Fruit fly (Drosophila melanogaster) whole organism, embryonic: Measurements from ENCODE around the gene CG42541.
A peak's percentile ranks its signal among the peaks of the same experiment; 100 is the strongest.

Source experiments
- Atf-2 ChIP-seq: fragments of 200-800 bp; sonication (Bioruptor generic); optimal IDR thresholded peaks from 2 replicates; lab custom pipeline; 2016; ENCODE audit warnings: missing biosample characterization, missing genetic modification characterization
- CG1024 ChIP-seq: fragments of 200-800 bp; sonication (Bioruptor generic); IDR thresholded peaks from 2 replicates; pipeline ENCODE4 v1.3.6; 2022; ENCODE audit warnings: missing biosample characterization, missing genetic modification characterization
- CG11093 ChIP-seq: fragments of 200-800 bp; sonication (Bioruptor generic); IDR thresholded peaks from 3 replicates; pipeline ENCODE4 v1.3.6; 2022; ENCODE audit warnings: missing biosample characterization, missing genetic modification characterization
- CG12071 ChIP-seq: fragments of 200-800 bp; sonication (Bioruptor generic); optimal IDR thresholded peaks from 3 replicates; lab custom pipeline; 2018; ENCODE audit warnings: missing biosample characterization, mild to moderate bottlenecking, missing genetic modification characterization
- CG12659 ChIP-seq: fragments of 200-800 bp; sonication (Bioruptor generic); optimal IDR thresholded peaks from 3 replicates; lab custom pipeline; 2017; ENCODE audit warnings: mild to moderate bottlenecking, missing biosample characterization, missing genetic modification reagents, missing genetic modification characterization
- CG13296 ChIP-seq: fragments of 200-800 bp; sonication (Bioruptor generic); optimal IDR thresholded peaks from 3 replicates; lab custom pipeline; 2018; ENCODE audit warnings: missing biosample characterization, mild to moderate bottlenecking, missing genetic modification characterization
- CG15479 ChIP-seq: fragments of 200-800 bp; sonication (Bioruptor generic); optimal IDR thresholded peaks from 3 replicates; lab custom pipeline; 2019; ENCODE audit warnings: missing biosample characterization, mild to moderate bottlenecking, missing genetic modification characterization, moderate library complexity
- CG17568 ChIP-seq: fragments of 200-800 bp; sonication (Bioruptor generic); optimal IDR thresholded peaks from 2 replicates; lab custom pipeline; 2018; ENCODE audit warnings: missing biosample characterization, mild to moderate bottlenecking, missing genetic modification characterization, moderate library complexity
- CG18599 ChIP-seq: fragments of 200-800 bp; sonication (Bioruptor generic); optimal IDR thresholded peaks from 3 replicates; lab custom pipeline; 2017; ENCODE audit warnings: missing biosample characterization, missing genetic modification characterization, mild to moderate bottlenecking, moderate library complexity, missing genetic modification reagents
- CG18764 ChIP-seq: fragments of 200-800 bp; sonication (Bioruptor generic); optimal IDR thresholded peaks from 3 replicates; lab custom pipeline; 2016; ENCODE audit warnings: missing biosample characterization, missing genetic modification characterization
- CG30020 ChIP-seq: fragments of 200-800 bp; optimal IDR thresholded peaks from 2 replicates; lab custom pipeline; 2019; ENCODE audit warnings: missing biosample characterization, mild to moderate bottlenecking, missing genetic modification characterization, moderate library complexity
- CG34376 ChIP-seq: fragments of 200-800 bp; sonication (Bioruptor generic); optimal IDR thresholded peaks from 2 replicates; lab custom pipeline; 2018; ENCODE audit warnings: missing biosample characterization, mild to moderate bottlenecking, missing genetic modification characterization
- CG3995 ChIP-seq: fragments of 200-800 bp; sonication (Bioruptor generic); optimal IDR thresholded peaks from 3 replicates; lab custom pipeline; 2016; ENCODE audit warnings: missing biosample characterization, missing genetic modification characterization
- CG4360 ChIP-seq: fragments of 200-800 bp; sonication (Bioruptor generic); IDR thresholded peaks from 2 replicates; pipeline ENCODE4 v1.3.6; 2022; ENCODE audit warnings: missing biosample characterization, missing genetic modification characterization
- CG6854 ChIP-seq: fragments of 200-800 bp; sonication (Bioruptor generic); optimal IDR thresholded peaks from 3 replicates; lab custom pipeline; 2017; ENCODE audit warnings: missing biosample characterization, mild to moderate bottlenecking, missing genetic modification characterization
- CG7963 ChIP-seq: fragments of 200-800 bp; sonication (Bioruptor generic); IDR thresholded peaks from 3 replicates; pipeline ENCODE4 v1.3.6; 2022; ENCODE audit warnings: missing biosample characterization, missing genetic modification characterization; ENCODE audit not compliant: partially characterized antibody
- CG8388 ChIP-seq: fragments of 200-800 bp; sonication (Bioruptor generic); optimal IDR thresholded peaks from 2 replicates; lab custom pipeline; 2019; ENCODE audit warnings: missing biosample characterization, mild to moderate bottlenecking, missing genetic modification characterization, moderate library complexity
- CG9215 ChIP-seq: fragments of 200-800 bp; sonication (Bioruptor generic); IDR thresholded peaks from 2 replicates; pipeline ENCODE4 v1.3.6; 2022; ENCODE audit warnings: missing biosample characterization, missing genetic modification characterization
- CG9437 ChIP-seq: fragments of 200-800 bp; sonication (Bioruptor generic); optimal IDR thresholded peaks from 2 replicates; lab custom pipeline; 2018; ENCODE audit warnings: missing biosample characterization, mild to moderate bottlenecking, missing genetic modification characterization
- Doc3 ChIP-seq: fragments of 200-800 bp; sonication (Bioruptor generic); IDR thresholded peaks from 3 replicates; pipeline ENCODE4 v1.3.6; 2022; ENCODE audit warnings: missing biosample characterization, missing genetic modification characterization; ENCODE audit not compliant: partially characterized antibody
- Ets97D ChIP-seq: fragments of 200-800 bp; sonication (Bioruptor generic); optimal IDR thresholded peaks from 3 replicates; lab custom pipeline; 2016; ENCODE audit warnings: missing biosample characterization, missing genetic modification characterization
- Hey ChIP-seq: fragments of 200-800 bp; sonication (Bioruptor generic); optimal IDR thresholded peaks from 3 replicates; lab custom pipeline; 2018; ENCODE audit warnings: missing biosample characterization, mild to moderate bottlenecking, missing genetic modification characterization
- HmgD ChIP-seq: fragments of 200-800 bp; sonication (Bioruptor generic); optimal IDR thresholded peaks from 3 replicates; lab custom pipeline; 2016; ENCODE audit warnings: missing biosample characterization, missing genetic modification characterization
- Hmr ChIP-seq: fragments of 200-800 bp; sonication (Bioruptor generic); optimal IDR thresholded peaks from 3 replicates; lab custom pipeline; 2017; ENCODE audit warnings: mild to moderate bottlenecking, missing biosample characterization, missing genetic modification reagents, missing genetic modification characterization
- Myb ChIP-seq: fragments of 200-800 bp; sonication (Bioruptor generic); optimal IDR thresholded peaks from 2 replicates; lab custom pipeline; 2016; ENCODE audit warnings: missing biosample characterization, missing genetic modification characterization
- Opbp ChIP-seq: fragments of 200-800 bp; sonication (Bioruptor generic); IDR thresholded peaks from 3 replicates; pipeline ENCODE4 v1.3.6; 2022; ENCODE audit warnings: missing biosample characterization, missing genetic modification characterization; ENCODE audit not compliant: partially characterized antibody
- PHDP ChIP-seq: fragments of 200-800 bp; sonication (Bioruptor generic); optimal IDR thresholded peaks from 3 replicates; lab custom pipeline; 2018; ENCODE audit warnings: missing biosample characterization, mild to moderate bottlenecking, missing genetic modification characterization, moderate library complexity
- YL-1 ChIP-seq: fragments of 200-800 bp; sonication (Bioruptor generic); optimal IDR thresholded peaks from 3 replicates; lab custom pipeline; 2017; ENCODE audit warnings: missing biosample characterization, mild to moderate bottlenecking, missing genetic modification characterization
- ara ChIP-seq: fragments of 200-800 bp; sonication (Bioruptor generic); IDR thresholded peaks from 2 replicates; pipeline ENCODE4 v1.3.6; 2022; ENCODE audit warnings: missing biosample characterization, missing genetic modification characterization
- chinmo ChIP-seq: fragments of 200-800 bp; sonication (Bioruptor generic); IDR thresholded peaks from 4 replicates; pipeline ENCODE4 v1.3.6; 2022; ENCODE audit warnings: missing biosample characterization, missing genetic modification characterization; ENCODE audit not compliant: partially characterized antibody
- crol ChIP-seq: fragments of 200-800 bp; sonication (Bioruptor generic); IDR thresholded peaks from 2 replicates; pipeline ENCODE4 v1.3.6; 2022; ENCODE audit warnings: missing biosample characterization, missing genetic modification characterization
- crp ChIP-seq, 2 experiments: fragments of 200-800 bp; sonication (Bioruptor generic); optimal IDR thresholded peaks; 2 replicates in 1 of 2; 3 replicates in 1 of 2; lab custom pipeline; 2017; ENCODE audit warnings: missing biosample characterization in 2 of 2, missing genetic modification characterization in 2 of 2, mild to moderate bottlenecking in 1 of 2, moderate library complexity in 1 of 2
- exex ChIP-seq: fragments of 200-800 bp; sonication (Bioruptor generic); optimal IDR thresholded peaks from 4 replicates; lab custom pipeline; 2018; ENCODE audit warnings: missing biosample characterization, mild to moderate bottlenecking, missing genetic modification characterization, moderate library complexity
- gce ChIP-seq: fragments of 200-800 bp; sonication (Bioruptor generic); IDR thresholded peaks from 3 replicates; pipeline ENCODE4 v1.3.6; 2022; ENCODE audit warnings: missing biosample characterization, missing genetic modification characterization
- grn ChIP-seq: fragments of 200-800 bp; sonication (Bioruptor generic); optimal IDR thresholded peaks from 3 replicates; lab custom pipeline; 2017; ENCODE audit warnings: missing biosample characterization, missing genetic modification characterization
- her ChIP-seq: fragments of 200-800 bp; sonication (Bioruptor generic); optimal IDR thresholded peaks from 2 replicates; lab custom pipeline; 2016; ENCODE audit warnings: missing biosample characterization, missing genetic modification characterization
- kay ChIP-seq: fragments of 200-800 bp; sonication (Bioruptor generic); optimal IDR thresholded peaks from 2 replicates; lab custom pipeline; 2016; ENCODE audit warnings: missing biosample characterization, missing genetic modification characterization
- knrl ChIP-seq: fragments of 200-800 bp; sonication (Bioruptor generic); IDR thresholded peaks from 3 replicates; pipeline ENCODE4 v1.3.6; 2022; ENCODE audit warnings: missing biosample characterization, missing genetic modification characterization; ENCODE audit not compliant: partially characterized antibody
- lola ChIP-seq, 3 experiments: fragments of >200 bp in 2 of 3; fragments of 200-800 bp in 1 of 3; sonication (Bioruptor generic) in 1 of 3; optimal IDR thresholded peaks; 2 replicates each; lab custom pipeline; 2017 to 2019; ENCODE audit warnings: missing biosample characterization in 3 of 3, missing genetic modification characterization in 3 of 3, mild to moderate bottlenecking in 1 of 3, moderate library complexity in 1 of 3
- lov ChIP-seq, 2 experiments: fragments of 200-800 bp in 1 of 2; fragments of >200 bp in 1 of 2; sonication (Bioruptor generic) in 1 of 2; IDR thresholded peaks in 1 of 2; optimal IDR thresholded peaks in 1 of 2; 2 replicates in 1 of 2; 3 replicates in 1 of 2; pipeline versions ENCODE4 v1.3.6 to Lab custom; 2017 to 2022; ENCODE audit warnings: missing biosample characterization in 1 of 2, missing genetic modification characterization in 1 of 2
- schlank ChIP-seq: fragments of 200-800 bp; sonication (Bioruptor generic); optimal IDR thresholded peaks from 2 replicates; lab custom pipeline; 2018; ENCODE audit warnings: missing biosample characterization, mild to moderate bottlenecking, missing genetic modification characterization
- scrt ChIP-seq: fragments of 200-800 bp; sonication (Bioruptor generic); optimal IDR thresholded peaks from 2 replicates; lab custom pipeline; 2018; ENCODE audit warnings: missing biosample characterization, mild to moderate bottlenecking, missing genetic modification characterization, moderate library complexity
- sisA ChIP-seq: fragments of 200-800 bp; sonication (Bioruptor generic); IDR thresholded peaks from 2 replicates; pipeline ENCODE4 v1.3.6; 2022; ENCODE audit warnings: missing biosample characterization, missing genetic modification characterization
- sug ChIP-seq: fragments of 200-800 bp; optimal IDR thresholded peaks from 2 replicates; lab custom pipeline; 2019; ENCODE audit warnings: missing biosample characterization, mild to moderate bottlenecking, missing genetic modification characterization, moderate library complexity
- tap ChIP-seq: fragments of 200-800 bp; optimal IDR thresholded peaks from 3 replicates; lab custom pipeline; 2019; ENCODE audit warnings: missing biosample characterization, mild to moderate bottlenecking, missing genetic modification characterization, moderate library complexity
- ttk ChIP-seq: fragments of 200-800 bp; sonication (Bioruptor generic); IDR thresholded peaks from 2 replicates; pipeline ENCODE4 v2.1.2; 2022; ENCODE audit warnings: missing biosample characterization, missing genetic modification characterization
- tup ChIP-seq: fragments of 200-800 bp; sonication (Bioruptor generic); optimal IDR thresholded peaks from 2 replicates; lab custom pipeline; 2016; ENCODE audit warnings: missing biosample characterization, mild to moderate bottlenecking, missing genetic modification characterization, moderate library complexity
- twi ChIP-seq: fragments of 200-800 bp; optimal IDR thresholded peaks from 2 replicates; lab custom pipeline; 2019; ENCODE audit warnings: missing biosample characterization, mild to moderate bottlenecking, missing genetic modification characterization, moderate library complexity
- zen ChIP-seq: fragments of 200-800 bp; sonication (Bioruptor generic); optimal IDR thresholded peaks from 3 replicates; lab custom pipeline; 2018; ENCODE audit warnings: missing biosample characterization, mild to moderate bottlenecking, missing genetic modification characterization, moderate library complexity
- zfh1 ChIP-seq: fragments of 200-800 bp; sonication (Bioruptor generic); IDR thresholded peaks from 3 replicates; pipeline ENCODE4 v1.3.6; 2022; ENCODE audit warnings: missing biosample characterization, missing genetic modification characterization

Gene CG42541

DNA sequence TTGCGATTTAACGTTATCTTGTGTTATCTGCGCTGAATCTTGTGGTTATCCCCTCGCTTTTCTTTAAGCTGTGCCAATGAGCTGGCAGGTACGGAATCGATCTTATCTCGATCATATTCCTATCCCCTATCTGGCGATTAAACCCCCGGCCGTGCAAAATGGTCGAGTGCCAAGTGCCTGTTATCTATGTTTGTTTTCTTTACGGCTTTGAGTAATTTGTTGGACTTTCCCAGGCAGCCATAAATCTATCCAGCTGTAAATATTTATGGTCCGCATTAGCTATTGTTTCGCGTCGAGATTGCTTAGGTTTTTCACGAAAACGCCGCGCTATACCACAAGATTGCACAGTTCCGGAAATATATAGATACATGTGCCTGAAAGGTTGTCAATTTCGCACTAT lies 61.3 kb downstream of the CG42541 start (continued):
- TF ChIP-seq CG12659 (GFP tag; lab: Kevin White, UChicago) (no peak), chinmo (GFP tag; lab: Robert Waterston, UW) (no peak), ttk (GFP tag; lab: Robert Waterston, UW) (no peak), knrl (GFP tag; lab: Robert Waterston, UW) (no peak), zen (peak; percentile 38), sug (peak; percentile 65), schlank (peak; percentile 1), tap (no peak), Myb (no peak), CG6854 (no peak), CG17568 (GFP tag; lab: Kevin White, UChicago) (peak; percentile 17), CG15479 (GFP tag; lab: Kevin White, UChicago) (peak; percentile 97), Hey (tag; lab: Kevin White, UChicago) (peak; percentile 3), CG18764 (GFP tag; lab: Kevin White, UChicago) (no peak), Ets97D (no peak), scrt (GFP tag; lab: Kevin White, UChicago) (no peak), crp (GFP tag; optimal IDR thresholded peaks at IDR 0.05; lab: Kevin White, UChicago) (no peak), her (GFP tag; lab: Kevin White, UChicago) (no peak), exex (peak; percentile 85), CG18599 (GFP tag; lab: Kevin White, UChicago) (no peak), ara (GFP tag; lab: Robert Waterston, UW) (no peak), CG4360 (GFP tag; lab: Robert Waterston, UW) (no peak), CG9437 (no peak), crol (GFP tag; lab: Robert Waterston, UW) (no peak), CG8388 (GFP tag; lab: Kevin White, UChicago) (no peak), HmgD (GFP tag; lab: Kevin White, UChicago) (no peak), sisA (GFP tag; lab: Robert Waterston, UW) (no peak), Doc3 (no peak), gce (GFP tag; lab: Robert Waterston, UW) (no peak), zfh1 (GFP tag; lab: Robert Waterston, UW) (no peak), CG7963 (no peak), Hmr (GFP tag; lab: Kevin White, UChicago) (no peak), PHDP (tag; lab: Kevin White, UChicago) (peak; percentile 13), CG30020 (no peak), grn (peak; percentile 60), CG3995 (GFP tag; lab: Kevin White, UChicago) (no peak), lola (GFP tag; optimal IDR thresholded peaks at IDR 0.05; lab: Kevin White, UChicago) (no peak), tup (GFP tag; lab: Kevin White, UChicago) (no peak), kay (no peak), Atf-2 (GFP tag; lab: Kevin White, UChicago) (no peak), CG13296 (GFP tag; lab: Kevin White, UChicago) (peak; percentile 2), lov (optimal IDR thresholded peaks at IDR 0.05; lab: Kevin White, UChicago) (no peak), lov (GFP tag; IDR thresholded peaks at IDR 0.05; lab: Robert Waterston, UW) (0 out of 3 replicates have a peak, but pooled peaks have one; percentile 20), CG9215 (GFP tag; lab: Robert Waterston, UW) (no peak), twi (tag; lab: Kevin White, UChicago) (peak; percentile 14), CG1024 (GFP tag; lab: Robert Waterston, UW) (no peak), Opbp (GFP tag; lab: Robert Waterston, UW) (no peak), CG12071 (peak; percentile 50), CG34376 (GFP tag; lab: Kevin White, UChicago) (peak; percentile 71), YL-1 (no peak), CG11093 (GFP tag; lab: Robert Waterston, UW) (no peak)
